Fruit fly (Drosophila melanogaster) S2 (cell line): ENCODE results near the gene CG33557.

Experiments used
- CG8478 ChIP-seq: fragments of >200 bp; optimal IDR thresholded peaks from 2 replicates; lab custom pipeline; 2018
- CTCF ChIP-seq, 2 experiments: fragments of >200 bp; optimal IDR thresholded peaks; 2 replicates each; lab custom pipeline; 2018

- TF ChIP-seq CTCF (optimal IDR thresholded peaks at IDR 0.05; lab: Kevin White, UChicago) (no peak), CG8478 (lab: Kevin White, UChicago) (no peak)
Measured at dm6 chrX:10043873-10044272, 34.9 kb downstream of the CG33557 start.
